Fruit fly (Drosophila melanogaster): ENCODE data around the gene caup.

DNA sequence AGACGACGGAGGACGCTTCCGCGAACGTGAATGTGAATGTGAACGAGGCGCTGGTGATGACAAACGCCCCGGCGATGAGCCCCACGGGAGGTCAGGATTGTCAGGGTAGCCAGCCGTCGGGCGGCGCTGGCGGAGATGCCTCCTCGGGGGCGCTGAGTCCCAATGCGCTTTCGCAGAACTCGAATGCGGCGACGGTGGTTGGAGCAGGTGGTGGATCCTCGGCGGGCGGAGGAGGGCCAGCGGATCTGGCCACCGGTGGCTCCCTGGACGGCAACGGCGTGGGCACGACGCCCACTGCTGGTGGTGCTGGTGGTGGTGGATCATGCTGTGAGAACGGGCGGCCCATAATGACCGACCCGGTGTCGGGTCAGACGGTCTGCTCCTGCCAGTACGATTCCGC, 23.7 kb upstream of the caup start:
- TF ChIP-seq insv (optimal IDR thresholded peaks at IDR 0.05) (no peak), ttk (optimal IDR thresholded peaks at IDR 0.05) (no peak)
